Worm (Caenorhabditis elegans): Measurements from ENCODE around the gene C14F11.7.

DNA sequence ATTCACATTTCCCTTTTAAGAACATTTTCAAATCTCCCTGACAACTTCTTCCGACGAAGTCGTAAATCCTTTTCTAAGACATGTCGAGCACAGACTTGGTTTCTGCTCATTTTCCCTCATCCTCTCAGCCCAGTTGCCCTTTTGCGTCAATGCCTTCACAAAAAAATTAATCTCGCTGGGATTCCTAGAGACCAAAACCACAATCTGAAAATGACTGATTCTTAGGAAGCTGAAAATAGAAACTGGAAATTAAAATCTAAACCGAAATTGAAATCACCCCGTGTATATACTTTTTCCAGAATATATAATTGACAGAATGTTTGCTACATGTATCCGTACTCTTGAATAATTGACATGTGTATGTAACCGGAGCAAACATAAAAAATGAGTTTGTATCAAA, 38.6 kb upstream of the C14F11.7 start:
- TF ChIP-seq him-1 (tag; optimal IDR thresholded peaks at IDR 0.05) (no peak), W03F9.2 (tag; optimal IDR thresholded peaks at IDR 0.05) (no peak), dao-5 (tag; optimal IDR thresholded peaks at IDR 0.05) (no peak)

Data from whole organism, L4/young adult.